Fruit fly (Drosophila melanogaster): ENCODE data around the gene shps.

Gene shps

DNA sequence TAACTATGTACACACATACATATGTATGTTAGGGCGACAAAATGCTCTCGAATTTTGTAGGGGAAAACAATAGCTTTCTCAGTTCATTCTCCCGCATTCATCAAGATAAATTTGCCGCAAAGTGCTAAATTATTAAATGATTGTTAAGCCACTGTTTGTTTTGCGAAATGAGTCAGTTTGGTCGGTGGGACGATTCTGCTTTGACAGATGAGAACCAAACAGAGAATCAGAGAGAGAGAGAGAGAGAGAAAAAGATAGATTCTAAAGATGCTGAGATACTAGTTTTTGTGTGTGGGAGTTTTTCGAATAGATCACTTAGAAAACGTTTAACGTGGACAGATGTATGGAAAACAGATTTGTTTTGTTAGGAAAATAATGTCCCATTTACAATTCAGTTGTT lies 19.0 kb upstream of the shps start:
- TF ChIP-seq CG9948 (tag; optimal IDR thresholded peaks at IDR 0.05) (no peak), CG14655 (GFP tag; optimal IDR thresholded peaks at IDR 0.05) (no peak), Ets98B (GFP tag; IDR thresholded peaks at IDR 0.05) (no peak), D1 (tag; optimal IDR thresholded peaks at IDR 0.05) (no peak), CG34367 (tag; optimal IDR thresholded peaks at IDR 0.05) (no peak), CG32121 (GFP tag; IDR thresholded peaks at IDR 0.05) (no peak), CG8159 (tag; optimal IDR thresholded peaks at IDR 0.05) (no peak), Snoo (tag; optimal IDR thresholded peaks at IDR 0.05) (no peak), CG4496 (GFP tag; IDR thresholded peaks at IDR 0.05) (no peak)

DNA sequence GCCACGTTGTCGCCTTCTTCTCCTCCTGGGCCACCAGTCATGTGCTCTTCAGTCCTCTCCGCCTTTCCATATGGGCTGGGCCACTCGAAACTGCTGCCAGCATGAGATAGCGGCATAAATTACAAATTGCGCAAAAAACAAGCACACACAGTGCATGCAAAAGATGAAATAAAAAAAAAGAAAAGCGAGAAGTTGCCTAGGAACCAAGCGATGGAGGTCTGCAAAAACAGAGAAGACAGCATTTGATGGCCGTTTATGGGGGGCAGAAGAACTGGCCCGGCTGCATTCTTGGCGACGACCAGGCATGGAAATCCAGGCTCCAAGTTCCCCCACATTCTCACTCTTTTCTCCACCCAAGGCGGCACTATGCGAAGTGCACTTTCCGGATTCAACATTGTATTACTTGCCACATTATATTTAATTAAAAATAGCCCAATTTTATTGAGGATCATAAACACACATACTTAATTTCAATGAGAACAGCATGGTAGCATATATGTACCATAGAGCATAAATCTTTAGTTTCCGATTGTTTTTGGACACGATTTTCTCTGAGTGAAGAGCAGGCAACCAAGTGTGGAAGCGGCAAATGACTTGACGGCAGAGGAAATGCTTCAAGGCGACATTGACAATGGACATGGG lies 17.9 kb upstream of the shps start:
- TF ChIP-seq EcR (GFP tag; optimal IDR thresholded peaks at IDR 0.05) (peak; percentile 7), fd96Ca (GFP tag; IDR thresholded peaks at IDR 0.05) (0 out of 3 replicates have a peak, but pooled peaks have one; percentile 32), CG17806 (tag; optimal IDR thresholded peaks at IDR 0.05) (peak; percentile 73), D1 (tag; optimal IDR thresholded peaks at IDR 0.05) (peak; percentile 44), CG8159 (tag; optimal IDR thresholded peaks at IDR 0.05) (peak; percentile 59), Ets98B (GFP tag; IDR thresholded peaks at IDR 0.05) (peak; percentile 19; the same call in 1 of the 2 replicates), Snoo (tag; optimal IDR thresholded peaks at IDR 0.05) (no peak), Pif1A (GFP tag; optimal IDR thresholded peaks at IDR 0.05) (peak; percentile 69), CG4496 (GFP tag; IDR thresholded peaks at IDR 0.05) (peak; percentile 18; the same call in 2 of the 3 replicates), Pif1B (GFP tag; optimal IDR thresholded peaks at IDR 0.05) (peak; percentile 76), CG14655 (GFP tag; optimal IDR thresholded peaks at IDR 0.05) (peak; percentile 87), CG15710 (tag; optimal IDR thresholded peaks at IDR 0.05) (peak; percentile 54), rn (GFP tag; IDR thresholded peaks at IDR 0.05) (no peak), CG13204 (GFP tag; optimal IDR thresholded peaks at IDR 0.05) (peak; percentile 45), CG32121 (GFP tag; IDR thresholded peaks at IDR 0.05) (no peak), CG9948 (tag; optimal IDR thresholded peaks at IDR 0.05) (peak; percentile 75), gl (tag; optimal IDR thresholded peaks at IDR 0.05) (peak; percentile 9), CG10348 (GFP tag; IDR thresholded peaks at IDR 0.05) (no peak), CG12605 (GFP tag; IDR thresholded peaks at IDR 0.05) (no peak), CG34367 (tag; optimal IDR thresholded peaks at IDR 0.05) (peak; percentile 45), CG8301 (tag; optimal IDR thresholded peaks at IDR 0.05) (peak; percentile 79)

DNA sequence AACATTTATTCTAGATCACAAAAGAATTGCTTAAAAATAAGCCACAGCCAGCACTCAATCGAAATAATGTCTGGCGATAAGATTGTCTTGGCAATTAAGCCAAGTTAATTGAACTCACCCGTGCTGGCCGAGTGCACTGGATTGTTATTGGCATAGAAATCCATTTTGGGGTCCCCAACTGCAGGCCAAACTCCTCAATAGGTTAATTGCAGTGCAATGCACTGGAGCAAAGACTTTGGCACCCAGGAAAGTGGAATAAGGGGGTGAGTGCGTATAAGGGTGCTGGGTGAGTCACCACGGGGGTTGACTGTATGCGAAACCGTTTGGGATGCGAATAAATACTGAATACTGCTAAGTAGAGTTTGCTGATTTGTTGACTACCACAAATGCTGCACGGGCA lies 16.4 kb upstream of the shps start:
- TF ChIP-seq CG9948 (tag; optimal IDR thresholded peaks at IDR 0.05), result no peak
- no peak for TF ChIP-seq Pif1A (GFP tag; optimal IDR thresholded peaks at IDR 0.05)
- no peak for TF ChIP-seq CG10348 (GFP tag; IDR thresholded peaks at IDR 0.05)
- no peak for TF ChIP-seq EcR (GFP tag; optimal IDR thresholded peaks at IDR 0.05)
- no peak for TF ChIP-seq CG32121 (GFP tag; IDR thresholded peaks at IDR 0.05)
- no peak for TF ChIP-seq Ets98B (GFP tag; IDR thresholded peaks at IDR 0.05)
- no peak for TF ChIP-seq CG8159 (tag; optimal IDR thresholded peaks at IDR 0.05)
- no peak for TF ChIP-seq CG4496 (GFP tag; IDR thresholded peaks at IDR 0.05)

DNA sequence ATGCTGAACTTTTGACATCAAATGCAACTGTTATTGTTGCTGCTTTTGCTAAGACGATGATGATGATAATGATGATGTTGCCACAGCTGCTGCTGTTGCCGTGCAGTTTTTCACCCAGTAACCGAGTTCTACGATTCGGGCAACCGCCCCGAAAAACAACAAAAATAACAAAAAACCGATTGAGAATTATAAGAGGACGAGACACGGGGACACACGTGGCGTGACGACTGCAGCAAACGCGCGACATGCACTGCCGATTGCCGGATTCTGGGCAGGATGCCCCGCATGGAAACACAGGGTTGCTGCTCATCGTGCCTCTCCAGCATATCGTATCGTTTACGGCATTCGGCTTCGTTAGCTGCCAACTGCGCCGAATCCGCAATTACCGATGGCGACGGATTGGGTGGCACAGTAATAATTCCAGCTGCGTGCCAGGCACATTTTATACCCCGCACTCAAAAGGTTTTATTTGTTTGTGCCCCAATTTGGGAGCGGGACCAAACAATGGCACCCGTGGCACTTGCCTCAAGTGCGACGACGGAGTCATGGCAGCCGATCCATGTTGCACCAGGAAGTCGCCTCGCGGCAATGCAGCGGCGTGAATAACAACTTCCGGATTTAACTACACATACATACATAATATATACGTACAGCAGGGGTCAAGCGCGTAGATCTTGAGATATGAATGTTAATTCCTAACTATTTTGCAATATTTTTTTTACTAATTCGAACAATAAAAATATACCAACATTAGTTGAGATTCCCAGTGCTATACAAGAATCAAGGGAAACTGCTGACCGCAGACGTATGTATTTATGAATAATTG lies 15.6 kb upstream of the shps start:
- TF ChIP-seq rn (GFP tag; IDR thresholded peaks at IDR 0.05) (no peak), CG12605 (GFP tag; IDR thresholded peaks at IDR 0.05) (no peak), D1 (tag; optimal IDR thresholded peaks at IDR 0.05) (no peak), Ets98B (GFP tag; IDR thresholded peaks at IDR 0.05) (0 out of 2 replicates have a peak, but pooled peaks have one; percentile 5), Snoo (tag; optimal IDR thresholded peaks at IDR 0.05) (no peak), fd96Ca (GFP tag; IDR thresholded peaks at IDR 0.05) (peak; percentile 13; the same call in 1 of the 3 replicates), gl (tag; optimal IDR thresholded peaks at IDR 0.05) (no peak), CG13204 (GFP tag; optimal IDR thresholded peaks at IDR 0.05) (no peak), CG10348 (GFP tag; IDR thresholded peaks at IDR 0.05) (no peak), Pif1B (GFP tag; optimal IDR thresholded peaks at IDR 0.05) (no peak), CG8301 (tag; optimal IDR thresholded peaks at IDR 0.05) (peak; percentile 20), CG14655 (GFP tag; optimal IDR thresholded peaks at IDR 0.05) (peak; percentile 30), CG32121 (GFP tag; IDR thresholded peaks at IDR 0.05) (no peak), Pif1A (GFP tag; optimal IDR thresholded peaks at IDR 0.05) (peak; percentile 49), CG9948 (tag; optimal IDR thresholded peaks at IDR 0.05) (peak; percentile 17), CG4496 (GFP tag; IDR thresholded peaks at IDR 0.05) (0 out of 3 replicates have a peak, but pooled peaks have one; percentile 6), CG34367 (tag; optimal IDR thresholded peaks at IDR 0.05) (no peak), EcR (GFP tag; optimal IDR thresholded peaks at IDR 0.05) (no peak), CG15710 (tag; optimal IDR thresholded peaks at IDR 0.05) (no peak), CG8159 (tag; optimal IDR thresholded peaks at IDR 0.05) (peak; percentile 46), CG17806 (tag; optimal IDR thresholded peaks at IDR 0.05) (no peak)

DNA sequence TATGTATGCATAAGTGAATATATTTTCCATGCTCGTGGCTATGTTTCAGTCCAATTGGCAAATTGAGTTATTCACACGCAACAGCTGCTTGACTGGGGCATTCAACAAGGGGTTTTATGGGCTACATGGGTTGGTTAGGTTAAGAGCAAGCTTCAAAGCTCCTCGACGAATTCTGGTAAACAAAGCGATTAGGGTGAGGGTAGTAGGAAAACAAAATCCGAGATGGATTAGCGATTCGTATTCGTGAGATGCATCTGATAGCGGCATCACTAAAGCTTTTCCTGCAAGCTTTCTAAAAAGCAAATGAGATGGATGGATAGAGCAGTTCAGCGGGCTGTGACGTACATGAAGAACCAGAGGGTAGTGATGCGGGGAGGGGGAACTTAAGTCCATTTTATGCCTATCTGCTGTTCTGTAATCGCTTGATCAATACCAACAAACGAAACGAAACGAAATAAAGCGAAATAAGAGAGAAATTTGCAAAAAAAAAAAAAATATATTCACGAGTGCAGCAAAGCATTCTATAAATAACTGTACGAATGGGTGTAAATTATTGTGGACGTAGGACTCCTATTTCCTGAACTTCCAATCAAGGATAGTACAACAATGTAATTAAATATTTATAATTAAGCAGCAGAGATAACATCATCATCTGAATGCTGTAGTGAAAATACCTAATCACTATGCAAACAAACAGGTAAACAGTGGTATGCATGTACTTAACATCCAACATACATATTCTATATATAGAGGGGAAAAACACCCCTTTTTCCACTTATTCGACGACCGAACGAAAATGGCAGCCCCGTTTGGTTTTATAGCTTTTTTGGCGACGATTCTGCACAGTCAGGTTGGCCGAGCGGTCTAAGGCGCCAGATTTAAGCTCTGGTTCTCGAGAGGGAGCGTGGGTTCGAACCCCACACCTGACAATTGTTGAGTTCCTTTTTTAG lies 14.7 kb upstream of the shps start:
- TF ChIP-seq gl (tag; optimal IDR thresholded peaks at IDR 0.05), result no peak
- TF ChIP-seq Pif1A (GFP tag; optimal IDR thresholded peaks at IDR 0.05), result no peak
- no peak for TF ChIP-seq CG34367 (tag; optimal IDR thresholded peaks at IDR 0.05)
- 0 out of 2 replicates have a peak, but pooled peaks have one; percentile 8 for TF ChIP-seq CG32121 (GFP tag; IDR thresholded peaks at IDR 0.05)
- peak; percentile 3 for TF ChIP-seq Pif1B (GFP tag; optimal IDR thresholded peaks at IDR 0.05)
- no peak for TF ChIP-seq fd96Ca (GFP tag; IDR thresholded peaks at IDR 0.05)
- TF ChIP-seq CG4496 (GFP tag; IDR thresholded peaks at IDR 0.05), result no peak
- no peak for TF ChIP-seq Ets98B (GFP tag; IDR thresholded peaks at IDR 0.05)
- TF ChIP-seq EcR (GFP tag; optimal IDR thresholded peaks at IDR 0.05), result no peak
- no peak for TF ChIP-seq CG9948 (tag; optimal IDR thresholded peaks at IDR 0.05)
